Worm (Caenorhabditis elegans) whole organism, L2 larva: ENCODE data around the gene kcmf-1.

ENCODE experiments used
- aly-2 ChIP-seq: fragments of 150-350 bp; optimal IDR thresholded peaks from 2 replicates; lab custom pipeline; 2014; ENCODE audit warnings: missing biosample characterization, missing genetic modification characterization
- ama-1 ChIP-seq: fragments of 150-350 bp; optimal IDR thresholded peaks from 2 replicates; lab custom pipeline; 2018; ENCODE audit warnings: inconsistent platforms
- blmp-1 ChIP-seq: sonication (generic microtip); optimal IDR thresholded peaks from 2 replicates; lab custom pipeline; 2017; ENCODE audit warnings: missing genetic modification characterization, mild to moderate bottlenecking, missing compliant biosample characterization, antibody characterized with exemption, moderate library complexity; ENCODE audit not compliant: insufficient read depth
- crh-2 ChIP-seq: sonication (generic microtip); optimal IDR thresholded peaks from 2 replicates; lab custom pipeline; 2017; ENCODE audit warnings: missing biosample characterization, missing genetic modification characterization
- elt-3 ChIP-seq: sonication (generic microtip); optimal IDR thresholded peaks from 2 replicates; lab custom pipeline; 2017; ENCODE audit warnings: missing biosample characterization, missing genetic modification characterization
- lin-11 ChIP-seq: fragments of 150-350 bp; sonication (generic microtip); optimal IDR thresholded peaks from 2 replicates; lab custom pipeline; 2014; ENCODE audit warnings: missing biosample characterization, missing genetic modification characterization, inconsistent platforms, mixed read lengths
- lin-39 ChIP-seq: fragments of 150-350 bp; optimal IDR thresholded peaks from 2 replicates; lab custom pipeline; 2014; ENCODE audit warnings: missing biosample characterization, missing genetic modification reagents, missing genetic modification characterization
- nhr-11 ChIP-seq: fragments of 150-350 bp; optimal IDR thresholded peaks from 2 replicates; lab custom pipeline; 2014; ENCODE audit warnings: missing biosample characterization, missing genetic modification characterization
- nhr-12 ChIP-seq: fragments of 150-350 bp; optimal IDR thresholded peaks from 2 replicates; lab custom pipeline; 2014; ENCODE audit warnings: missing biosample characterization, missing genetic modification characterization
- nhr-23 ChIP-seq: fragments of 150-350 bp; optimal IDR thresholded peaks from 2 replicates; lab custom pipeline; 2014; ENCODE audit warnings: missing biosample characterization, missing genetic modification reagents, missing genetic modification characterization
- sem-4 ChIP-seq: fragments of 150-350 bp; optimal IDR thresholded peaks from 2 replicates; lab custom pipeline; 2014; ENCODE audit warnings: missing biosample characterization, missing genetic modification reagents, missing genetic modification characterization
- ztf-11 ChIP-seq: sonication (generic microtip); optimal IDR thresholded peaks from 2 replicates; lab custom pipeline; 2017; ENCODE audit warnings: missing biosample characterization, missing genetic modification characterization
- ztf-4 ChIP-seq: fragments of 150-350 bp; optimal IDR thresholded peaks from 2 replicates; lab custom pipeline; 2014; ENCODE audit warnings: missing biosample characterization, missing genetic modification characterization

DNA sequence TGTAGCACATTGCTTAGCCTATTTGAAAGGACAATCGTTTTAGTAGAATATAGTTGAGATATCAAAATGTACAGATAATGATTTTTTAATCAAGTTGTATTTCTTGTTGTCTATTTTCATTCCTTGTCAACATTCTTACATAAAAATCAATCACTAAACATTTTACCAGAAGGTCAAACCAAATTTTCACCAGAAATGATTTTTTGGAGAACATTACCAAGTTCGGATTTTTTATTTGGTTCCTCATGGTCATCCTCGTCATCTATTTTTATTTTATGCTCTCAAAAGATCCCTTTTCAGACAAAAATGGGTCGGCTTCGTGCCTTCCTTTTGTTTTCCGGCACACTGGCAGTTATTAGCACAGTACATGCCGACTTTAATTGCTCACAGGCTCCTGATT, 44.3 kb downstream of the kcmf-1 start, which contains the start of gene tyr-1:
- TF ChIP-seq aly-2 (no peak), nhr-23 (no peak), blmp-1 (tag; lab: Kevin White, UChicago) (no peak), ztf-11 (no peak), nhr-12 (tag; lab: Kevin White, UChicago) (no peak), crh-2 (tag; lab: Kevin White, UChicago) (no peak), sem-4 (tag; lab: Kevin White, UChicago) (no peak), ztf-4 (tag; lab: Kevin White, UChicago) (no peak), nhr-11 (tag; lab: Kevin White, UChicago) (no peak), lin-39 (tag; lab: Kevin White, UChicago) (no peak), elt-3 (tag; lab: Kevin White, UChicago) (no peak), lin-11 (tag; lab: Kevin White, UChicago) (no peak), ama-1 (no peak)
